Worm (Caenorhabditis elegans): ENCODE measurements around the gene ZK1127.13.

Gene ZK1127.13

DNA sequence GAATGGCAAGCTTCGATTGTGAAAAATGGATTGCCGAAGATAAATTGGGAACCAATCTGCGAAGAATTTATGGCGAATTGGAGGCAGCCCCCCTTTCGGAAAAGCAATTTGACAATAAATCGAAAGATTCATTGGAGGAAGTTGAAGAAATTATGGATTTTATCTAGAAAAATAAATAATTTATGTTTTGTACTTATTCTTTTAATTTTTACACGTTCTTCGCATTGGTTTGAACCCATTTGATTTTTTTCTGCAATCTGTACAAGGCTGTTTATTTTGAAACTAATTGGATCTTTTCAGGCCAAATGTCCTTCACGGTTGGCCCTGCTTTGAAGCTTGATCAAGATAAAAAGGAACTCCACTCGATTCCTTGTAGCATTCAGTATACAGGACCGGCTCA is at the start of gene ZK1127.13:
TSS of gene ZK1127.13 (plus strand) at position 301 of the 400 bp plus-strand sequence.
- TF ChIP-seq pha-4 (tag; optimal IDR thresholded peaks at IDR 0.05) (no peak), hlh-30 (tag; optimal IDR thresholded peaks at IDR 0.05; ENCODE audit: insufficient read depth) (no peak), madf-2 (tag; optimal IDR thresholded peaks at IDR 0.05) (no peak), pqm-1 (tag; optimal IDR thresholded peaks at IDR 0.05) (no peak), elt-4 (tag; optimal IDR thresholded peaks at IDR 0.05) (no peak), nfya-1 (tag; optimal IDR thresholded peaks at IDR 0.05) (no peak), ceh-2 (tag; optimal IDR thresholded peaks at IDR 0.05) (no peak)

- TF ChIP-seq dve-1 (tag; optimal IDR thresholded peaks at IDR 0.05): no peak
- TF ChIP-seq nfya-1 (tag; optimal IDR thresholded peaks at IDR 0.05): no peak
- no peak for TF ChIP-seq K02D7.2 (tag; optimal IDR thresholded peaks at IDR 0.05)
- TF ChIP-seq lim-6 (tag; optimal IDR thresholded peaks at IDR 0.05): no peak
- no peak for TF ChIP-seq ceh-22 (tag; optimal IDR thresholded peaks at IDR 0.05)
- TF ChIP-seq che-1 (tag; optimal IDR thresholded peaks at IDR 0.05): no peak
- no peak for TF ChIP-seq pros-1 (tag; optimal IDR thresholded peaks at IDR 0.05)
- TF ChIP-seq odd-2 (tag; optimal IDR thresholded peaks at IDR 0.05): no peak
- no peak for TF ChIP-seq pat-9 (tag; optimal IDR thresholded peaks at IDR 0.05)
- no peak for TF ChIP-seq hlh-15 (tag; optimal IDR thresholded peaks at IDR 0.05)
- TF ChIP-seq pax-1 (tag; optimal IDR thresholded peaks at IDR 0.05): no peak
- no peak for TF ChIP-seq hlh-13 (GFP tag; optimal IDR thresholded peaks at IDR 0.05)
- TF ChIP-seq unc-42 (tag; optimal IDR thresholded peaks at IDR 0.05): no peak
- no peak for TF ChIP-seq rnt-1 (tag; optimal IDR thresholded peaks at IDR 0.05)
- TF ChIP-seq ceh-45 (GFP tag; IDR thresholded peaks at IDR 0.05): no peak
- no peak for TF ChIP-seq ceh-31 (tag; optimal IDR thresholded peaks at IDR 0.05)
- TF ChIP-seq elt-4 (tag; optimal IDR thresholded peaks at IDR 0.05): no peak
Measured at ce11 chrII:7012592-7012991, 40.5 kb upstream of the ZK1127.13 start, which contains the start of gene sqv-7. Gene sqv-7, minus strand, starts transcription at chrII:7012692.

ce11 chrII:7022370-7023001 is 30.6 kb upstream of the ZK1127.13 start, which contains the start of the genes lst-6 and lst-5:
Gene lst-6, minus strand, starts transcription at chrII:7022509.
Gene lst-5, plus strand, starts transcription at chrII:7022913.
- no peak for TF ChIP-seq ztf-16 (tag; optimal IDR thresholded peaks at IDR 0.05)
- TF ChIP-seq odd-2 (tag; optimal IDR thresholded peaks at IDR 0.05): no peak
- peak; percentile 11 for TF ChIP-seq ets-4 (tag; optimal IDR thresholded peaks at IDR 0.05)
- peak; percentile 24 for TF ChIP-seq ceh-48 (tag; optimal IDR thresholded peaks at IDR 0.05)
- no peak for TF ChIP-seq ceh-30 (tag; optimal IDR thresholded peaks at IDR 0.05)
- peak; percentile 72 for TF ChIP-seq unc-42 (tag; optimal IDR thresholded peaks at IDR 0.05)
- TF ChIP-seq nfya-1 (tag; optimal IDR thresholded peaks at IDR 0.05): peak; percentile 45
- peak; percentile 58 for TF ChIP-seq tbx-2 (tag; optimal IDR thresholded peaks at IDR 0.05)
- TF ChIP-seq dve-1 (tag; optimal IDR thresholded peaks at IDR 0.05): peak; percentile 23
- TF ChIP-seq pax-1 (tag; optimal IDR thresholded peaks at IDR 0.05): no peak
- TF ChIP-seq ttx-3 (tag; optimal IDR thresholded peaks at IDR 0.05): no peak
- peak; percentile 41 for TF ChIP-seq hlh-30 (tag; optimal IDR thresholded peaks at IDR 0.05; ENCODE audit: insufficient read depth)
- TF ChIP-seq elt-2 (tag; optimal IDR thresholded peaks at IDR 0.05): peak; percentile 86

DNA sequence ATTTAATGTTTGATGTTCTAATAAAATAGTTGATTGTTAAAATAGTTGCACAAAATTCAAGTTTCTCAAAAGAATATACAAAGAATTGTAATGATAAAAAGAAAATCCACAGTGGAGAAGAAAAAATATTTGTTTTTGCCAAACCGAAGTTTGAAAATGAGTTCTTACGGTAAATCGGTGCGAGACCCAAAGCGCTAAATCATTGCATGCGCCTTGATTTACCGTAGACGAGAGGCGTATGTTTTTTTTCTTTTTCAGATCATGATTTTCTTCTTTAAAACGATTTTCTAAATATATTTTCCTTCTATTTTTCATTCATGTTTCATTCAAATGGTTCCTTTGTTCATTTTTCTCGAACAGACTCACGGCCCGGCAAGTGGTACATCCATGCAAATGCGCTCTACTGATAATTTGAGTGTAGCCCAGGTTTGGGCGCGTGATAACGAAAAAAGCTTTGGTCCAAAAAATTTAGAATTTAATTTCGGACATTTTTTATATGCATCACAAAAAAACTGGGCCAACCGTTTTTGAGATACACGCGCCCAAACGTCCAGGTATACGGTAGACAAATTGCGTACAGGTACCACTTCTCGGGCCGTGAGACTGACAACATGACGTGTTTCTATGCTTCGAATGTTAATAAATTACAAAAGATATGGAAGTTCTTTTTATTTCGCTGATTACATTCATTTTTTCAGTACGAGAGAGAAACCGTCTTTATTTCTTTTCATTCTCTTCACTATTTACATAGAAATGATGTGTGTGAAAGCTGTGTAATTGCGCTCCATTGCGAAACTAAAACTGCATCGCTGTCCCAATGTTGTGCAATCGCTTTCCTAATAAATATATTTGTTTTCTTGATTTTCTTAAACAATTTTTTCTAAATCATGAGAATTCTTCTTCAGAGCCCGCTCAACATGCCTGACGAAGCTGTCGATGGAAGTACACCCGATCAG is 27.9 kb upstream of the ZK1127.13 start, which contains the start of gene znf-598:
TSS of gene znf-598 (plus strand) at position 906 of the 956 bp plus-strand sequence.
- no peak for TF ChIP-seq nhr-232 (tag; optimal IDR thresholded peaks at IDR 0.05)
- no peak for TF ChIP-seq che-1 (tag; optimal IDR thresholded peaks at IDR 0.05)
- no peak for TF ChIP-seq hlh-6 (tag; optimal IDR thresholded peaks at IDR 0.05)
- TF ChIP-seq ceh-14 (tag; optimal IDR thresholded peaks at IDR 0.05): no peak
- TF ChIP-seq hlh-8 (tag; optimal IDR thresholded peaks at IDR 0.05): no peak
- no peak for TF ChIP-seq ceh-19 (GFP tag; optimal IDR thresholded peaks at IDR 0.05)
- no peak for TF ChIP-seq fax-1 (tag; optimal IDR thresholded peaks at IDR 0.05)
- TF ChIP-seq lim-6 (tag; optimal IDR thresholded peaks at IDR 0.05): no peak
- no peak for TF ChIP-seq ceh-22 (tag; optimal IDR thresholded peaks at IDR 0.05)
- TF ChIP-seq hlh-30 (tag; optimal IDR thresholded peaks at IDR 0.05; ENCODE audit: insufficient read depth): no peak
- no peak for TF ChIP-seq ceh-30 (tag; optimal IDR thresholded peaks at IDR 0.05)
- no peak for TF ChIP-seq elt-2 (tag; optimal IDR thresholded peaks at IDR 0.05)
- no peak for TF ChIP-seq Y22D7AL.16 (tag; optimal IDR thresholded peaks at IDR 0.05)
- no peak for TF ChIP-seq elt-4 (tag; optimal IDR thresholded peaks at IDR 0.05)
- peak; percentile 10 for TF ChIP-seq nfya-1 (tag; optimal IDR thresholded peaks at IDR 0.05)
- no peak for TF ChIP-seq unc-3 (GFP tag; conservative IDR thresholded peaks at IDR 0.05)
- TF ChIP-seq unc-3 (tag; optimal IDR thresholded peaks at IDR 0.05): peak; percentile 16
